Worm (Caenorhabditis elegans) whole organism, L2 larva: ENCODE data around the gene F44G4.6.
A peak's percentile ranks its signal among the peaks of the same experiment; 100 is the strongest.

Experiments used
- F13H6.1 ChIP-seq: sonication (generic microtip); optimal IDR thresholded peaks from 2 replicates; lab custom pipeline; 2016; ENCODE audit warnings: missing genetic modification characterization, missing compliant biosample characterization
- elt-1 ChIP-seq: fragments of 150-350 bp; optimal IDR thresholded peaks from 2 replicates; lab custom pipeline; 2014; ENCODE audit warnings: missing biosample characterization, missing genetic modification characterization
- lin-13 ChIP-seq: fragments of 150-350 bp; optimal IDR thresholded peaks from 2 replicates; lab custom pipeline; 2014; ENCODE audit warnings: missing biosample characterization, missing genetic modification reagents, missing genetic modification characterization
- lsy-2 ChIP-seq, 2 experiments: fragments of 150-350 bp in 1 of 2; sonication (generic microtip) in 1 of 2; optimal IDR thresholded peaks; 2 replicates each; lab custom pipeline; 2014 to 2017; ENCODE audit warnings: missing biosample characterization in 2 of 2, missing genetic modification characterization in 2 of 2
- nhr-10 ChIP-seq: sonication (generic microtip); optimal IDR thresholded peaks from 2 replicates; lab custom pipeline; 2017; ENCODE audit warnings: missing biosample characterization, missing genetic modification characterization
- nhr-12 ChIP-seq: fragments of 150-350 bp; optimal IDR thresholded peaks from 2 replicates; lab custom pipeline; 2014; ENCODE audit warnings: missing biosample characterization, missing genetic modification characterization
- nhr-6 ChIP-seq: fragments of 150-350 bp; optimal IDR thresholded peaks from 2 replicates; lab custom pipeline; 2014; ENCODE audit warnings: missing biosample characterization, missing genetic modification characterization
- snpc-4 ChIP-seq: fragments of 150-350 bp; optimal IDR thresholded peaks from 2 replicates; lab custom pipeline; 2014; ENCODE audit warnings: missing biosample characterization, missing genetic modification characterization
- unc-55 ChIP-seq: fragments of 150-350 bp; sonication (generic microtip); optimal IDR thresholded peaks from 3 replicates; lab custom pipeline; 2014; ENCODE audit warnings: missing biosample characterization, missing genetic modification reagents, missing genetic modification characterization

Gene F44G4.6

DNA sequence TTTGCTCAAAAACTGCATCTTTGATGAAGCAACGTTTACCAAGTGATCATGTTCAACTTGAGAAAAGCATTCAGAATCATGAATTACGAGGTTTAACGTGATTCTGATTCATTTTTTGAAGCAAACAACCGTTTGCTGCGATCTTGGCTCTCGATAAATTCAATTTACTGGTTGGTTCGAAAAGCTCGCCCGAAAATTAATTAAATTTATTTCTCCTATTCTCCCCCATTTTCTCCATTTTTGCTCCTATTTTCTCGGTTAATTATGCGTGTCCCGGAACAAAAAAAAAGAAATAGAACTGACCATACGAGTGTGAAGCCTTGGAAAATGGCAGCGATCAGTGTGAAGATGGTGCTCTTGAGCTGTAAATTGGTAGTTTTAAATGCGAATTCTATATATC is 44.7 kb downstream of the F44G4.6 start:
- no peak for TF ChIP-seq nhr-6 (tag; lab: Kevin White, UChicago)
- no peak for TF ChIP-seq nhr-12 (tag; lab: Kevin White, UChicago)
- no peak for TF ChIP-seq F13H6.1 (tag; lab: Kevin White, UChicago)
- TF ChIP-seq lin-13, result no peak
- TF ChIP-seq, all 48 proteins: peak for 0

DNA sequence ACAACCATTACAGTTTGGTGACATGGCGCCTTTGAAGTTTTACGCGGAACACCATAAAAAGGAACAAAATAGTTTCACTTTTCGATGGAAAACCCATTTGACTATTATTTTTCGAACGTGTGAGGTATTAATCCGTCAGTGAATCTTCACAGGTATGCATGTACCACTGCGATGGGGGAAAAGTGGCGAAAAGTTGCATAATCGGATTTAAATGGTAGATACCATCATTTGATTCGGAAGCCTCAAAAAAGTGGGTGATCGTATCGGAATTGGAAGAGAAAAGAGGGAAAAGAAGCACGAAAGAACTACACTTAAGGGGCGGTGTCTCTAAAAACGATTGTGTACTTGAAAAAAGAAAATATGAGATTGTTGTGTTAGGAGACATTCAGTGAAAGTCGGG is 47.9 kb downstream of the F44G4.6 start:
- TF ChIP-seq elt-1 (tag; lab: Kevin White, UChicago) (peak; percentile 22), lsy-2 (tag; optimal IDR thresholded peaks at IDR 0.05; lab: Kevin White, UChicago) (no peak), unc-55 (GFP tag; lab: Kevin White, UChicago) (no peak), snpc-4 (tag; lab: Kevin White, UChicago) (no peak), nhr-10 (tag; lab: Kevin White, UChicago) (no peak)

DNA sequence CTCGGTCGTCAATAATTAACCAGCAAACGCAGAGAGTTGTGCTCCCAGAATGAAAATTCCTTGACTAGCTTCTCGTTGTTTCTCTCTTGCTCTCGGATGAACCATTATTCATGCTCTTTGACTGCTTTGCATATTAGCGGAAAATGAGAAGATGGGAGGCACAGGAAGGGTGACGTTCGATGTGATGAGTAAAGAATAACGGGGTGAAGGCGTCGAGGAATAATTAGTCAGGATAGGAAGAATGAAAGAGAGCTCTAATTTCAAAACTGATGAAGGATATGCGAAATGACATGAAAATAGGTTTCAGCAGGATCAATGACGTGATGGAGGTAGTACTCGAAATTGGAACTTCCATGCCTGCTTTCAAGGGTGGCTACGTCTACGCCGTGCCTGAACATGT is 50.3 kb downstream of the F44G4.6 start:
- no peak for TF ChIP-seq lin-13
